Fruit fly (Drosophila melanogaster) whole organism, embryonic: ENCODE measurements around the gene SCCRO.
A peak's percentile ranks its signal among the peaks of the same experiment; 100 is the strongest.

ENCODE experiments used
- Atf-2 ChIP-seq: fragments of 200-800 bp; sonication (Bioruptor generic); optimal IDR thresholded peaks from 2 replicates; lab custom pipeline; 2016; ENCODE audit warnings: missing biosample characterization, missing genetic modification characterization
- Blimp-1 ChIP-seq: fragments of 200-800 bp; sonication (Bioruptor generic); optimal IDR thresholded peaks from 3 replicates; lab custom pipeline; 2018; ENCODE audit warnings: missing biosample characterization, missing genetic modification characterization, mild to moderate bottlenecking, moderate library complexity, missing genetic modification reagents
- Bteb2 ChIP-seq: fragments of 200-800 bp; sonication (Bioruptor generic); optimal IDR thresholded peaks from 2 replicates; lab custom pipeline; 2016; ENCODE audit warnings: missing biosample characterization, missing genetic modification characterization
- CG11456 ChIP-seq: fragments of 200-800 bp; sonication (Bioruptor generic); IDR thresholded peaks from 3 replicates; pipeline ENCODE4 v1.3.6; 2022; ENCODE audit warnings: missing biosample characterization, missing genetic modification characterization
- CG11696 ChIP-seq: fragments of 200-800 bp; sonication (Bioruptor generic); IDR thresholded peaks from 2 replicates; pipeline ENCODE4 v1.3.6; 2022; ENCODE audit warnings: missing biosample characterization, missing genetic modification characterization
- CG14441 ChIP-seq: fragments of 200-800 bp; sonication (Bioruptor generic); IDR thresholded peaks from 2 replicates; pipeline ENCODE4 v1.3.6; 2022; ENCODE audit warnings: missing biosample characterization, missing genetic modification characterization
- CG15514 ChIP-seq: fragments of 200-800 bp; sonication (Bioruptor generic); optimal IDR thresholded peaks from 3 replicates; lab custom pipeline; 2017; ENCODE audit warnings: missing biosample characterization, missing genetic modification characterization, mild to moderate bottlenecking, moderate library complexity, missing genetic modification reagents
- CG17802 ChIP-seq: fragments of 200-800 bp; sonication (Bioruptor generic); optimal IDR thresholded peaks from 2 replicates; lab custom pipeline; 2018; ENCODE audit warnings: missing biosample characterization, mild to moderate bottlenecking, missing genetic modification characterization, moderate library complexity
- CG2116 ChIP-seq: fragments of 200-800 bp; sonication (Bioruptor generic); optimal IDR thresholded peaks from 3 replicates; lab custom pipeline; 2018; ENCODE audit warnings: missing biosample characterization, mild to moderate bottlenecking, missing genetic modification characterization
- CG2712 ChIP-seq: fragments of 200-800 bp; optimal IDR thresholded peaks from 3 replicates; lab custom pipeline; 2019; ENCODE audit warnings: missing biosample characterization, mild to moderate bottlenecking, missing genetic modification characterization, moderate library complexity
- CG3163 ChIP-seq: fragments of 200-800 bp; sonication (Bioruptor generic); optimal IDR thresholded peaks from 3 replicates; lab custom pipeline; 2016; ENCODE audit warnings: missing biosample characterization, missing genetic modification characterization
- CG4328 ChIP-seq: fragments of 200-800 bp; sonication (Bioruptor generic); optimal IDR thresholded peaks from 3 replicates; lab custom pipeline; 2017; ENCODE audit warnings: missing biosample characterization, missing genetic modification reagents, missing genetic modification characterization
- CG6683 ChIP-seq: fragments of 200-800 bp; sonication (Bioruptor generic); optimal IDR thresholded peaks from 2 replicates; lab custom pipeline; 2017; ENCODE audit warnings: missing biosample characterization, mild to moderate bottlenecking, missing genetic modification characterization, missing genetic modification reagents
- CG6813 ChIP-seq: fragments of 200-800 bp; sonication (Bioruptor generic); optimal IDR thresholded peaks from 2 replicates; lab custom pipeline; 2017; ENCODE audit warnings: missing biosample characterization, missing genetic modification characterization, mild to moderate bottlenecking, moderate library complexity, missing genetic modification reagents
- CG7963 ChIP-seq: fragments of 200-800 bp; sonication (Bioruptor generic); IDR thresholded peaks from 3 replicates; pipeline ENCODE4 v1.3.6; 2022; ENCODE audit warnings: missing biosample characterization, missing genetic modification characterization; ENCODE audit not compliant: partially characterized antibody
- CG8388 ChIP-seq: fragments of 200-800 bp; sonication (Bioruptor generic); optimal IDR thresholded peaks from 2 replicates; lab custom pipeline; 2019; ENCODE audit warnings: missing biosample characterization, mild to moderate bottlenecking, missing genetic modification characterization, moderate library complexity
- CG8765 ChIP-seq: fragments of 200-800 bp; sonication (Bioruptor generic); IDR thresholded peaks from 2 replicates; pipeline ENCODE4 v1.3.6; 2022; ENCODE audit warnings: missing biosample characterization, missing genetic modification characterization
- D19B ChIP-seq: fragments of 200-800 bp; sonication (Bioruptor generic); optimal IDR thresholded peaks from 2 replicates; lab custom pipeline; 2017; ENCODE audit warnings: missing biosample characterization, mild to moderate bottlenecking, missing genetic modification characterization
- Dbx ChIP-seq: fragments of 200-800 bp; sonication (Bioruptor generic); IDR thresholded peaks from 3 replicates; pipeline ENCODE4 v1.3.6; 2022; ENCODE audit warnings: missing biosample characterization, missing genetic modification characterization
- Dref ChIP-seq: fragments of 200-800 bp; sonication (Bioruptor generic); IDR thresholded peaks from 2 replicates; pipeline ENCODE4 v1.3.6; 2022; ENCODE audit warnings: missing biosample characterization, missing genetic modification characterization
- Fer1 ChIP-seq: fragments of 200-800 bp; sonication (Bioruptor generic); optimal IDR thresholded peaks from 2 replicates; lab custom pipeline; 2017; ENCODE audit warnings: missing biosample characterization, mild to moderate bottlenecking, missing genetic modification characterization
- GATAe ChIP-seq: fragments of 200-800 bp; sonication (Bioruptor generic); conservative IDR thresholded peaks from 2 replicates; pipeline ENCODE4 v1.3.6; 2022; ENCODE audit warnings: missing biosample characterization, missing genetic modification characterization
- Gug ChIP-seq: fragments of 200-800 bp; sonication (Bioruptor generic); IDR thresholded peaks from 4 replicates; pipeline ENCODE4 v1.3.6; 2022; ENCODE audit warnings: missing biosample characterization, missing genetic modification characterization
- Hr39 ChIP-seq: fragments of >200 bp; optimal IDR thresholded peaks from 2 replicates; lab custom pipeline; 2017
- Meics ChIP-seq: fragments of 200-800 bp; sonication (Bioruptor generic); optimal IDR thresholded peaks from 2 replicates; lab custom pipeline; 2017; ENCODE audit warnings: missing biosample characterization, mild to moderate bottlenecking, missing genetic modification characterization
- Rx ChIP-seq: fragments of 200-800 bp; sonication (Bioruptor generic); IDR thresholded peaks from 2 replicates; pipeline ENCODE4 v1.3.6; 2022; ENCODE audit warnings: missing biosample characterization, missing genetic modification characterization
- Sox102F ChIP-seq: fragments of 200-800 bp; sonication (Bioruptor generic); optimal IDR thresholded peaks from 2 replicates; lab custom pipeline; 2018; ENCODE audit warnings: missing biosample characterization, mild to moderate bottlenecking, missing genetic modification characterization, moderate library complexity
- Ssrp ChIP-seq: fragments of 200-800 bp; sonication (Bioruptor generic); optimal IDR thresholded peaks from 2 replicates; lab custom pipeline; 2018; ENCODE audit warnings: missing biosample characterization, mild to moderate bottlenecking, missing genetic modification characterization, moderate library complexity
- bbx ChIP-seq: fragments of 200-800 bp; sonication (Bioruptor generic); IDR thresholded peaks from 2 replicates; pipeline ENCODE4 v1.3.6; 2022; ENCODE audit warnings: missing biosample characterization, missing genetic modification characterization; ENCODE audit not compliant: partially characterized antibody
- bcd ChIP-seq: fragments of 200-800 bp; sonication (Bioruptor generic); optimal IDR thresholded peaks from 2 replicates; lab custom pipeline; 2017; ENCODE audit warnings: missing biosample characterization, mild to moderate bottlenecking, missing genetic modification characterization
- br ChIP-seq: fragments of >200 bp; optimal IDR thresholded peaks from 2 replicates; lab custom pipeline; 2017
- chinmo ChIP-seq: fragments of 200-800 bp; sonication (Bioruptor generic); IDR thresholded peaks from 4 replicates; pipeline ENCODE4 v1.3.6; 2022; ENCODE audit warnings: missing biosample characterization, missing genetic modification characterization; ENCODE audit not compliant: partially characterized antibody
- dm ChIP-seq: fragments of 200-800 bp; sonication (Bioruptor generic); optimal IDR thresholded peaks from 3 replicates; lab custom pipeline; 2016; ENCODE audit warnings: missing biosample characterization, missing genetic modification characterization
- eve ChIP-seq, 2 experiments: fragments of >200 bp; optimal IDR thresholded peaks; 2 replicates each; lab custom pipeline; 2017; ENCODE audit warnings: missing biosample characterization in 2 of 2, missing genetic modification characterization in 2 of 2
- ewg ChIP-seq: fragments of 200-800 bp; sonication (Bioruptor generic); optimal IDR thresholded peaks from 3 replicates; lab custom pipeline; 2017; ENCODE audit warnings: mild to moderate bottlenecking, missing biosample characterization, missing genetic modification reagents, missing genetic modification characterization
- fd3F ChIP-seq: fragments of 200-800 bp; sonication (Bioruptor generic); optimal IDR thresholded peaks from 2 replicates; lab custom pipeline; 2018; ENCODE audit warnings: missing biosample characterization, mild to moderate bottlenecking, missing genetic modification characterization, moderate library complexity
- ftz-f1 ChIP-seq: fragments of 200-800 bp; sonication (Bioruptor generic); optimal IDR thresholded peaks from 2 replicates; lab custom pipeline; 2016; ENCODE audit warnings: missing biosample characterization, missing genetic modification characterization
- fu2 ChIP-seq: fragments of 200-800 bp; sonication (Bioruptor generic); optimal IDR thresholded peaks from 2 replicates; lab custom pipeline; 2016; ENCODE audit warnings: missing biosample characterization, missing genetic modification characterization
- gem ChIP-seq: fragments of 200-800 bp; sonication (Bioruptor generic); optimal IDR thresholded peaks from 2 replicates; lab custom pipeline; 2019; ENCODE audit warnings: missing biosample characterization, mild to moderate bottlenecking, missing genetic modification characterization, moderate library complexity
- grn ChIP-seq: fragments of 200-800 bp; sonication (Bioruptor generic); optimal IDR thresholded peaks from 3 replicates; lab custom pipeline; 2017; ENCODE audit warnings: missing biosample characterization, missing genetic modification characterization
- ham ChIP-seq: fragments of 200-800 bp; sonication (Bioruptor generic); IDR thresholded peaks from 2 replicates; pipeline ENCODE4 v1.3.6; 2022; ENCODE audit warnings: missing biosample characterization, missing genetic modification characterization
- sens ChIP-seq: fragments of 200-800 bp; sonication (Bioruptor generic); peaks from one replicate; lab custom pipeline; 2016; ENCODE audit warnings: missing biosample characterization, missing genetic modification characterization
- sima ChIP-seq: fragments of 200-800 bp; sonication (Bioruptor generic); optimal IDR thresholded peaks from 2 replicates; lab custom pipeline; 2016; ENCODE audit warnings: missing biosample characterization, missing genetic modification characterization
- sug ChIP-seq: fragments of 200-800 bp; optimal IDR thresholded peaks from 2 replicates; lab custom pipeline; 2019; ENCODE audit warnings: missing biosample characterization, mild to moderate bottlenecking, missing genetic modification characterization, moderate library complexity
- tap ChIP-seq: fragments of 200-800 bp; optimal IDR thresholded peaks from 3 replicates; lab custom pipeline; 2019; ENCODE audit warnings: missing biosample characterization, mild to moderate bottlenecking, missing genetic modification characterization, moderate library complexity
- toy ChIP-seq: fragments of 200-800 bp; sonication (Bioruptor generic); IDR thresholded peaks from 2 replicates; pipeline ENCODE4 v1.3.6; 2022; ENCODE audit warnings: missing biosample characterization, missing genetic modification characterization
- trem ChIP-seq: fragments of 200-800 bp; optimal IDR thresholded peaks from 3 replicates; lab custom pipeline; 2019; ENCODE audit warnings: missing biosample characterization, mild to moderate bottlenecking, missing genetic modification characterization, moderate library complexity
- trh ChIP-seq: fragments of 200-800 bp; sonication (Bioruptor generic); optimal IDR thresholded peaks from 2 replicates; lab custom pipeline; 2016; ENCODE audit warnings: missing biosample characterization, missing genetic modification characterization

The SCCRO gene

DNA sequence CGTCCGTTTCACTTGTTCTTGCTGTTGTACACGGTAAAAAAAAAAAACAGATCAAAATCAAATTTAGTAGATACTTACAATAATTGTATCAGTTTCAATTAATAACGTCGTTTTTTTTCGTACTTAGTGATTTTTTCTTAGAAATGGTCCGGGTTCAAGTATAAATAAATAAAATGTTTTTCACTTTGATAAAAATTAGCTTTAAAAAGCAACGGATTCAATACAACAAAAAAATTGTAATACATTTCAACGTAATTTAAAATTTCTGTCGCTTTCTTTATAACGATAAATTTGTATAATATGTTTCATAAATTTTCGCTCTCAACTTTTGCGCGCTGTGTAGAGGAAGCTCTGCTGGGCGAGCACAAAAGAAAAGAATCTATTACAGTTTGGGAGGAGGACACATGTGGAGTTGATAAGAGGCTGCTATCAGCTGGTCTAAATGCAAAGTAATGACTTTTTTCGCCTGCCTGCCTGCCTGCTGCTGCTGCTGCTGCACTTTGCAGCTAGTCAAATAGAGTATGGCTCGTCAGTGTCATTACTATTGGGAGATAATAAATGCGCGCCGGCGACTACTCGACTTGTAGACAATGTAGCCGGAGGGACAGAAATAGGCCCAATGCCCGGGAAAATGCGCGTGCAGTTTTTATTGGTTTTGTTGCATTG lies 25.2 kb upstream of the SCCRO start (continued):
- TF ChIP-seq dm (peak; percentile 9), eve (GFP tag; optimal IDR thresholded peaks at IDR 0.05; lab: Kevin White, UChicago) (peak in 1 of 2 experiments; percentile 74), trem (tag; lab: Kevin White, UChicago) (peak; percentile 62), CG6683 (GFP tag; lab: Kevin White, UChicago) (peak; percentile 6), Atf-2 (GFP tag; lab: Kevin White, UChicago) (peak; percentile 33), Ssrp (tag; lab: Kevin White, UChicago) (peak; percentile 76), CG4328 (GFP tag; lab: Kevin White, UChicago) (no peak), CG2116 (peak; percentile 14), bbx (no peak), CG11696 (GFP tag; lab: Robert Waterston, UW) (0 out of 2 replicates have a peak, but pooled peaks have one; percentile 11), CG3163 (no peak), Meics (GFP tag; lab: Kevin White, UChicago) (peak; percentile 66), ham (GFP tag; lab: Robert Waterston, UW) (no peak), CG7963 (no peak), Bteb2 (GFP tag; lab: Kevin White, UChicago) (peak; percentile 46), fu2 (GFP tag; lab: Kevin White, UChicago) (peak; percentile 16), Gug (GFP tag; lab: Robert Waterston, UW) (0 out of 4 replicates have a peak, but pooled peaks have one; percentile 14), CG17802 (tag; lab: Kevin White, UChicago) (no peak), ftz-f1 (GFP tag; lab: Kevin White, UChicago) (no peak), trh (GFP tag; lab: Kevin White, UChicago) (peak; percentile 63), CG14441 (GFP tag; lab: Robert Waterston, UW) (0 out of 2 replicates have a peak, but pooled peaks have one; percentile 41), br (lab: Kevin White, UChicago) (no peak), CG8765 (GFP tag; lab: Robert Waterston, UW) (no peak), CG15514 (GFP tag; lab: Kevin White, UChicago) (peak; percentile 14), toy (0 out of 2 replicates have a peak, but pooled peaks have one; percentile 16), CG8388 (GFP tag; lab: Kevin White, UChicago) (peak; percentile 77), Fer1 (peak; percentile 55), ewg (GFP tag; lab: Kevin White, UChicago) (peak; percentile 50), tap (peak; percentile 33)

DNA sequence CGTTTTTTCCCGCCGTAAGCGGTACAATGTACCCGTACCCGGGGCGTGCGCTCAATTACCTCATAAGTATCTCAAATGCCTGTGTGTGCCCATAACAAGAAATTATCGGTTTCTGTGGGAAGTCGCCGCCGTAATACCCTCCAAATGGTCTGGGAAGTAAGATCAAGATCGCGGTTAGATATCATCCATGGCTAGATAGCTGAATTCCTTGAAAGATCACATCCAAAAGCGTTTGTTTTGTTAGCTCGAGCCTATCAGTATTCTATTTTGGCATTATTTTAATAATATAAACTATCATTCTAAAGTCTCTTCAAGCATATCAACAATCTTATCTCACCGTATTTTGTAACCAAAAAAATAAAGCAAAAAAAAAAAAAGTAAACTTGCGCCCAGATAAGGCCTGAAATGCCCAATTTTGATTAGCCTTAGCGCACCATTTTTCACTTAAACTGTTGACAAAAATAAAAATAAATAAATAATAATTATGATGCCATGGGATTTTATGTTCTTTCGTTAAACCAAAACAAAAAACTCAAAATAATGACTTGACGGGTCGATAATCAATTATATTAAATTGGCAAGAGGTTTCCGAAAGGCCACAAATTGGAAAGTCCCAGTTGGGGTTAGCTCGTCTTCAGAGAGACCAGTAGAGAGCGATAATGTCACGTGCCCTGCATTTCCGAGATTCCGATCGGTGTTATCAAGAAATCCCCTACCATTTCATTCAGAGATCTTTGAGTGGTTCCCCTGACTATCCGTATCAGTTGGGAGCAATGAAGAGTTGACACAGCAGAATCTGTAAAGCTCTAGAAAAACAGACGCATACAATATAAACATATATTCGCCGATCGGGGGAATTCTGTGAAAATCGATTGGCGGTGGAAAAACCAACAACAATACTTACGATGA lies 24.4 kb upstream of the SCCRO start:
- TF ChIP-seq chinmo (GFP tag; lab: Robert Waterston, UW), result 0 out of 4 replicates have a peak, but pooled peaks have one; percentile 20
- peak; percentile 86 for TF ChIP-seq grn
- TF ChIP-seq bcd (GFP tag; lab: Kevin White, UChicago), result no peak
- TF ChIP-seq sima, result no peak
- peak; percentile 63; the same call in 1 of the 2 replicates for TF ChIP-seq GATAe (GFP tag; lab: Robert Waterston, UW)
- TF ChIP-seq CG6813 (GFP tag; lab: Kevin White, UChicago), result no peak
- no peak for TF ChIP-seq Dbx (GFP tag; lab: Robert Waterston, UW)
- no peak for TF ChIP-seq Dref
- TF ChIP-seq CG2712 (tag; lab: Kevin White, UChicago), result peak; percentile 6
- TF ChIP-seq CG11456, result no peak
- TF ChIP-seq sug, result peak; percentile 35
- TF ChIP-seq Sox102F (GFP tag; lab: Kevin White, UChicago), result peak; percentile 35
- TF ChIP-seq sens (GFP tag; lab: Kevin White, UChicago), result peak; percentile 45
- peak; percentile 22 for TF ChIP-seq gem
- no peak for TF ChIP-seq Hr39 (lab: Kevin White, UChicago)
- TF ChIP-seq Blimp-1 (GFP tag; lab: Kevin White, UChicago), result peak; percentile 1
- TF ChIP-seq D19B, result peak; percentile 61
- no peak for TF ChIP-seq Rx (GFP tag; lab: Robert Waterston, UW)
- TF ChIP-seq fd3F (GFP tag; lab: Kevin White, UChicago), result no peak
